Worm (Caenorhabditis elegans): Measurements from ENCODE around the gene npp-8.

DNA sequence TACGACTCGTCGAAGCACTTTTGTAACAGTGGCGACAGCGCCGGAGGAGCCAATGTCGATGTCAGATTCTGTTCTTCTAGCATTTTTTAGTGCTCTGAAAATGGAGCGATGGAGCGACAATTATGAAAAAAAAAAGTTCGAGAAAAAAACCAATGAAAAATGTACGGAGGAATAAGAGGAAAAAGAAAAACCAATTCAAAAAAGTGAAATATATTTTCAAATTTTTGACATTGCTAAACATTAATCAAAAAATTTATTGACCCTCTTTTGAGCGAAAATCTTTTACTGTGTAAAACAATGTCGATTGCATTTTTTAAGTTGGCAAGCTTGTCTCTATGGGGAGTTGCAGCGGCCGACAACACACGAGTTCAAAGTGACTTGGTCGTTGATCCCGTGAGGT lies 59.3 kb downstream of the npp-8 start, which contains the start of gene K03H6.5:
- TF ChIP-seq ama-1 (optimal IDR thresholded peaks at IDR 0.05) (no peak), lin-39 (tag; optimal IDR thresholded peaks at IDR 0.05) (no peak), ztf-11 (tag; optimal IDR thresholded peaks at IDR 0.05) (no peak), nhr-129 (tag; optimal IDR thresholded peaks at IDR 0.05) (no peak), nhr-23 (tag; optimal IDR thresholded peaks at IDR 0.05) (no peak), lin-11 (tag; optimal IDR thresholded peaks at IDR 0.05) (no peak), nhr-237 (tag; optimal IDR thresholded peaks at IDR 0.05) (no peak), nhr-6 (tag; optimal IDR thresholded peaks at IDR 0.05) (no peak), zag-1 (tag; optimal IDR thresholded peaks at IDR 0.05) (no peak), egl-27 (tag; optimal IDR thresholded peaks at IDR 0.05) (no peak), lin-13 (GFP tag; optimal IDR thresholded peaks at IDR 0.05) (no peak), nhr-10 (tag; optimal IDR thresholded peaks at IDR 0.05) (no peak), fos-1 (tag; optimal IDR thresholded peaks at IDR 0.05) (no peak), unc-39 (tag; optimal IDR thresholded peaks at IDR 0.05) (no peak)

Data from whole organism, L2 larva.